Worm (Caenorhabditis elegans) whole organism, L2 larva: Measurements from ENCODE around the gene wrm-1.

Experiments used
- C34F6.9 ChIP-seq: fragments of 150-350 bp; optimal IDR thresholded peaks from 2 replicates; lab custom pipeline; 2014; ENCODE audit warnings: missing biosample characterization, missing genetic modification characterization
- F13H6.1 ChIP-seq: sonication (generic microtip); optimal IDR thresholded peaks from 2 replicates; lab custom pipeline; 2016; ENCODE audit warnings: missing genetic modification characterization, missing compliant biosample characterization
- R02D3.7 ChIP-seq: fragments of 150-350 bp; optimal IDR thresholded peaks from 2 replicates; lab custom pipeline; 2014; ENCODE audit warnings: missing biosample characterization, missing genetic modification characterization
- Y55F3AM.14 ChIP-seq: fragments of 200-800 bp; sonication (Bioruptor generic); optimal IDR thresholded peaks from 2 replicates; lab custom pipeline; 2018; ENCODE audit warnings: mild to moderate bottlenecking, missing genetic modification characterization, missing compliant biosample characterization
- ZK546.5 ChIP-seq: sonication (generic microtip); optimal IDR thresholded peaks from 2 replicates; lab custom pipeline; 2017; ENCODE audit warnings: missing biosample characterization, missing genetic modification characterization
- aly-2 ChIP-seq: fragments of 150-350 bp; optimal IDR thresholded peaks from 2 replicates; lab custom pipeline; 2014; ENCODE audit warnings: missing biosample characterization, missing genetic modification characterization
- ama-1 ChIP-seq: fragments of 150-350 bp; optimal IDR thresholded peaks from 2 replicates; lab custom pipeline; 2018; ENCODE audit warnings: inconsistent platforms
- blmp-1 ChIP-seq: sonication (generic microtip); optimal IDR thresholded peaks from 2 replicates; lab custom pipeline; 2017; ENCODE audit warnings: missing genetic modification characterization, mild to moderate bottlenecking, missing compliant biosample characterization, antibody characterized with exemption, moderate library complexity; ENCODE audit not compliant: insufficient read depth
- ceh-16 ChIP-seq: fragments of 150-350 bp; optimal IDR thresholded peaks from 2 replicates; lab custom pipeline; 2014; ENCODE audit warnings: missing biosample characterization, missing genetic modification characterization
- ceh-82 ChIP-seq: fragments of 150-350 bp; optimal IDR thresholded peaks from 2 replicates; lab custom pipeline; 2014; ENCODE audit warnings: missing biosample characterization, missing genetic modification characterization
- crh-2 ChIP-seq: sonication (generic microtip); optimal IDR thresholded peaks from 2 replicates; lab custom pipeline; 2017; ENCODE audit warnings: missing biosample characterization, missing genetic modification characterization
- dmd-4 ChIP-seq: sonication (generic microtip); optimal IDR thresholded peaks from 2 replicates; lab custom pipeline; 2017; ENCODE audit warnings: missing biosample characterization, missing genetic modification characterization
- egl-27 ChIP-seq: sonication (generic microtip); optimal IDR thresholded peaks from 3 replicates; lab custom pipeline; 2017; ENCODE audit warnings: missing biosample characterization, missing genetic modification reagents, missing genetic modification characterization
- elt-1 ChIP-seq: fragments of 150-350 bp; optimal IDR thresholded peaks from 2 replicates; lab custom pipeline; 2014; ENCODE audit warnings: missing biosample characterization, missing genetic modification characterization
- lin-11 ChIP-seq: fragments of 150-350 bp; sonication (generic microtip); optimal IDR thresholded peaks from 2 replicates; lab custom pipeline; 2014; ENCODE audit warnings: missing biosample characterization, missing genetic modification characterization, inconsistent platforms, mixed read lengths
- lin-13 ChIP-seq: fragments of 150-350 bp; optimal IDR thresholded peaks from 2 replicates; lab custom pipeline; 2014; ENCODE audit warnings: missing biosample characterization, missing genetic modification reagents, missing genetic modification characterization
- lin-39 ChIP-seq: fragments of 150-350 bp; optimal IDR thresholded peaks from 2 replicates; lab custom pipeline; 2014; ENCODE audit warnings: missing biosample characterization, missing genetic modification reagents, missing genetic modification characterization
- lsy-2 ChIP-seq, 2 experiments: fragments of 150-350 bp in 1 of 2; sonication (generic microtip) in 1 of 2; optimal IDR thresholded peaks; 2 replicates each; lab custom pipeline; 2014 to 2017; ENCODE audit warnings: missing biosample characterization in 2 of 2, missing genetic modification characterization in 2 of 2
- mab-5 ChIP-seq: fragments of 150-350 bp; optimal IDR thresholded peaks from 2 replicates; lab custom pipeline; 2014; ENCODE audit warnings: missing biosample characterization, missing genetic modification characterization
- mbf-1 ChIP-seq: sonication (generic microtip); optimal IDR thresholded peaks from 2 replicates; lab custom pipeline; 2017; ENCODE audit warnings: missing biosample characterization, missing genetic modification characterization
- mdl-1 ChIP-seq, 2 experiments: fragments of 150-350 bp in 1 of 2; sonication (generic microtip) in 1 of 2; optimal IDR thresholded peaks; 2 replicates each; lab custom pipeline; 2017; ENCODE audit warnings: missing biosample characterization in 2 of 2, missing genetic modification characterization in 2 of 2
- nhr-10 ChIP-seq: sonication (generic microtip); optimal IDR thresholded peaks from 2 replicates; lab custom pipeline; 2017; ENCODE audit warnings: missing biosample characterization, missing genetic modification characterization
- nhr-11 ChIP-seq: fragments of 150-350 bp; optimal IDR thresholded peaks from 2 replicates; lab custom pipeline; 2014; ENCODE audit warnings: missing biosample characterization, missing genetic modification characterization
- nhr-12 ChIP-seq: fragments of 150-350 bp; optimal IDR thresholded peaks from 2 replicates; lab custom pipeline; 2014; ENCODE audit warnings: missing biosample characterization, missing genetic modification characterization
- nhr-129 ChIP-seq: fragments of 150-350 bp; optimal IDR thresholded peaks from 2 replicates; lab custom pipeline; 2014; ENCODE audit warnings: missing biosample characterization, missing genetic modification characterization
- nhr-23 ChIP-seq: fragments of 150-350 bp; optimal IDR thresholded peaks from 2 replicates; lab custom pipeline; 2014; ENCODE audit warnings: missing biosample characterization, missing genetic modification reagents, missing genetic modification characterization
- nhr-237 ChIP-seq: fragments of 150-350 bp; optimal IDR thresholded peaks from 2 replicates; lab custom pipeline; 2014; ENCODE audit warnings: missing biosample characterization, missing genetic modification characterization
- nhr-6 ChIP-seq: fragments of 150-350 bp; optimal IDR thresholded peaks from 2 replicates; lab custom pipeline; 2014; ENCODE audit warnings: missing biosample characterization, missing genetic modification characterization
- peb-1 ChIP-seq: fragments of 150-350 bp; optimal IDR thresholded peaks from 2 replicates; lab custom pipeline; 2014; ENCODE audit warnings: missing biosample characterization, missing genetic modification characterization
- sem-4 ChIP-seq: fragments of 150-350 bp; optimal IDR thresholded peaks from 2 replicates; lab custom pipeline; 2014; ENCODE audit warnings: missing biosample characterization, missing genetic modification reagents, missing genetic modification characterization
- skn-1 ChIP-seq: sonication (generic microtip); optimal IDR thresholded peaks from 2 replicates; lab custom pipeline; 2017; ENCODE audit warnings: missing biosample characterization, missing genetic modification characterization
- sma-3 ChIP-seq: sonication (generic microtip); optimal IDR thresholded peaks from 2 replicates; lab custom pipeline; 2016; ENCODE audit warnings: missing genetic modification reagents, missing genetic modification characterization, missing compliant biosample characterization
- sma-9 ChIP-seq, 2 experiments: fragments of 150-350 bp in 1 of 2; sonication (generic microtip) in 1 of 2; optimal IDR thresholded peaks; 2 replicates each; lab custom pipeline; 2014 to 2016; ENCODE audit warnings: missing genetic modification characterization in 2 of 2, mild to moderate bottlenecking in 1 of 2, missing biosample characterization in 1 of 2, missing compliant biosample characterization in 1 of 2, missing genetic modification reagents in 1 of 2, moderate library complexity in 1 of 2
- snpc-4 ChIP-seq: fragments of 150-350 bp; optimal IDR thresholded peaks from 2 replicates; lab custom pipeline; 2014; ENCODE audit warnings: missing biosample characterization, missing genetic modification characterization
- unc-39 ChIP-seq: fragments of 150-350 bp; optimal IDR thresholded peaks from 2 replicates; lab custom pipeline; 2014; ENCODE audit warnings: missing biosample characterization, missing genetic modification characterization
- unc-55 ChIP-seq: fragments of 150-350 bp; sonication (generic microtip); optimal IDR thresholded peaks from 3 replicates; lab custom pipeline; 2014; ENCODE audit warnings: missing biosample characterization, missing genetic modification reagents, missing genetic modification characterization
- unc-62 ChIP-seq: fragments of 150-350 bp; optimal IDR thresholded peaks from 2 replicates; lab custom pipeline; 2014; ENCODE audit warnings: missing biosample characterization, missing genetic modification reagents, missing genetic modification characterization
- zag-1 ChIP-seq: fragments of 150-350 bp; optimal IDR thresholded peaks from 2 replicates; lab custom pipeline; 2014; ENCODE audit warnings: missing biosample characterization, missing genetic modification characterization
- ztf-1 ChIP-seq: fragments of 200-800 bp; sonication (Bioruptor generic); conservative IDR thresholded peaks from 2 replicates; pipeline ENCODE4 v1.3.6; 2022; ENCODE audit warnings: missing genetic modification characterization, missing compliant biosample characterization
- ztf-4 ChIP-seq: fragments of 150-350 bp; optimal IDR thresholded peaks from 2 replicates; lab custom pipeline; 2014; ENCODE audit warnings: missing biosample characterization, missing genetic modification characterization

wrm-1 gene

DNA sequence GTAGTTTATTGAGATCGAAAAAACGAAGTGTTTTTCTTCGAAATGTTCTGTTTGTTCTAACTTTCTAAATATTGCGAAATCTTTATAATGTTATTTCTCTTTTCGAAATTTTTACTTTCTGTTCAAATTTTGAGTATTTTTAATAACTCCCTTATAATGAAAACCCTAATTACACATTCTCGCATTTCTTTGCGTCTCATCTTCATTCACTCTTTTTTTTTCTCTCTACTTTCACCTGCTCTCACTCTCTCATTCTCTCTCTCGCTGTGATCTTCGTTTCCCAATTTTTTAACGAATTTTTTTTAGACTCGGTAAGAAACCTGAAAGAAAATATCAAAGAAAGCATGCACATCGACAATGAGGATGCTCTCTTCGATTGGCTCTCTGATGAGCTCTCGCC lies 11.4 kb upstream of the wrm-1 start, which contains the start of gene rbm-26:
Gene rbm-26 (plus strand): TSS at position 301 of the 400 bp plus-strand sequence.
- TF ChIP-seq blmp-1 (tag; lab: Kevin White, UChicago) (no peak), unc-55 (GFP tag; lab: Kevin White, UChicago) (peak; percentile 24), mbf-1 (tag; lab: Kevin White, UChicago) (no peak), nhr-23 (no peak)
- TF ChIP-seq, all 48 proteins: peak for 1

- TF ChIP-seq lin-39 (no peak), snpc-4 (no peak), dmd-4 (tag; lab: Kevin White, UChicago) (no peak), ZK546.5 (tag; lab: Kevin White, UChicago) (no peak), mbf-1 (tag; lab: Kevin White, UChicago) (no peak), egl-27 (tag; lab: Kevin White, UChicago) (no peak), ama-1 (no peak)
Observed at ce11 chrIII:5711881-5712643, 10.6 kb upstream of the wrm-1 start.

- TF ChIP-seq F13H6.1 (tag; lab: Kevin White, UChicago) (no peak), nhr-11 (tag; lab: Kevin White, UChicago) (no peak), mab-5 (no peak), ztf-4 (tag; lab: Kevin White, UChicago) (no peak), ceh-82 (tag; lab: Kevin White, UChicago) (no peak), R02D3.7 (tag; lab: Kevin White, UChicago) (no peak), unc-39 (tag; lab: Kevin White, UChicago) (no peak)
- TF ChIP-seq, all 48 proteins: peak for 0
Observed at ce11 chrIII:5714230-5714983, 8.2 kb upstream of the wrm-1 start, which contains the start of gene arf-1. Gene arf-1 (plus strand): TSS chrIII:5714886.

DNA sequence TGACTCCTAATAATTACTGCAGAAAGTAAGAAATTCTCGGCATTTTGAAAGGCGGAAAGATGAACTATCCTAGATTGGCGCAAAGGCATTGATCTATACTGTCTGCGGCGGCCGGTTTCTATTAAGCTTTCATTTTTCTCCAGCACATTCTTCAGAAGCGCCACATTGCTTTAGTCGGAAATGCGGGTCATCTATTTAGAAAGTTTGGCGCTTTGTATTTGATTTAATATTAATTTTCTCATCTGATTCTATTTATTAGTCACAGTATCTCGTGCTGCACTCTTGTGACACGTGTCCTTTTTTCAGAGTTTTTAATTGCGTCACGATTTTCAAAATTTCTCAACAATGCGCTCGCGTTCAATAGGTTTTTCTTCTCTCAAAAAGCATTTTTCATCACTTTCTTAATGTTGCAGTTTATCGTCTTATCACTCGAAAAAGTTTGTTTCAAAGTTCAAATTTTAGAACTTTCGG lies 7.6 kb upstream of the wrm-1 start:
- no peak for TF ChIP-seq nhr-129
- TF ChIP-seq sma-9 (GFP tag; optimal IDR thresholded peaks at IDR 0.05; lab: Kevin White, UChicago), result peak; percentile 2
- no peak for TF ChIP-seq sma-9 (tag; optimal IDR thresholded peaks at IDR 0.05; lab: Kevin White, UChicago)
- no peak for TF ChIP-seq lsy-2 (tag; optimal IDR thresholded peaks at IDR 0.05; lab: Kevin White, UChicago)
- TF ChIP-seq unc-62 (GFP tag; lab: Kevin White, UChicago), result no peak
- TF ChIP-seq lin-11 (tag; lab: Kevin White, UChicago), result no peak
- TF ChIP-seq nhr-6, result peak; percentile 16
- TF ChIP-seq C34F6.9 (tag; lab: Kevin White, UChicago), result no peak
- no peak for TF ChIP-seq ceh-82 (tag; lab: Kevin White, UChicago)
- TF ChIP-seq blmp-1 (tag; lab: Kevin White, UChicago), result no peak
- TF ChIP-seq zag-1, result no peak

- TF ChIP-seq nhr-23 (no peak), nhr-12 (no peak), mdl-1 (tag; optimal IDR thresholded peaks at IDR 0.05; lab: Kevin White, UChicago) (peak; percentile 63 to 68), ceh-16 (no peak), lin-11 (tag; lab: Kevin White, UChicago) (peak; percentile 84), unc-39 (tag; lab: Kevin White, UChicago) (no peak), aly-2 (no peak), lin-13 (GFP tag; lab: Kevin White, UChicago) (peak; percentile 12), nhr-237 (tag; lab: Kevin White, UChicago) (no peak), unc-55 (GFP tag; lab: Kevin White, UChicago) (peak; percentile 83), Y55F3AM.14 (GFP tag; lab: Kevin White, UChicago) (peak; percentile 70), peb-1 (no peak), nhr-129 (peak; percentile 88), skn-1 (tag; lab: Kevin White, UChicago) (no peak), sma-9 (GFP tag; optimal IDR thresholded peaks at IDR 0.05; lab: Kevin White, UChicago) (no peak), sma-9 (tag; optimal IDR thresholded peaks at IDR 0.05; lab: Kevin White, UChicago) (no peak), sem-4 (tag; lab: Kevin White, UChicago) (peak; percentile 62), egl-27 (tag; lab: Kevin White, UChicago) (peak; percentile 26), ZK546.5 (tag; lab: Kevin White, UChicago) (no peak), nhr-10 (tag; lab: Kevin White, UChicago) (no peak), mab-5 (no peak), lsy-2 (tag; optimal IDR thresholded peaks at IDR 0.05; lab: Kevin White, UChicago) (peak in 1 of 2 experiments; percentile 64), R02D3.7 (tag; lab: Kevin White, UChicago) (no peak), crh-2 (tag; lab: Kevin White, UChicago) (peak; percentile 51), nhr-6 (no peak), F13H6.1 (tag; lab: Kevin White, UChicago) (peak; percentile 75), ztf-1 (GFP tag; lab: Robert Waterston, UW) (no peak), snpc-4 (peak; percentile 26), sma-3 (GFP tag; lab: Kevin White, UChicago) (peak; percentile 34), elt-1 (tag; lab: Kevin White, UChicago) (no peak)
Observed at ce11 chrIII:5715467-5715866, 7.2 kb upstream of the wrm-1 start.
